Fruit fly (Drosophila melanogaster): Measurements from ENCODE around the gene CG14073.

Gene CG14073

dm6 chr3L:18869035-18869826, 48.8 kb upstream of the CG14073 start, which contains the start of gene Grx1 (continued):
- TF ChIP-seq ato (GFP tag; IDR thresholded peaks at IDR 0.05; ENCODE audit: partially characterized antibody) (no peak), Bdp1 (GFP tag; optimal IDR thresholded peaks at IDR 0.05) (peak; percentile 8), CG9876 (GFP tag; optimal IDR thresholded peaks at IDR 0.05) (no peak), CG1647 (GFP tag; optimal IDR thresholded peaks at IDR 0.05) (peak; percentile 34), BEAF-32 (GFP tag; optimal IDR thresholded peaks at IDR 0.05) (peak; percentile 23), Dip2 (GFP tag; IDR thresholded peaks at IDR 0.05) (no peak), CG14441 (GFP tag; IDR thresholded peaks at IDR 0.05) (peak; percentile 47), HLH4C (GFP tag; IDR thresholded peaks at IDR 0.05; ENCODE audit: partially characterized antibody) (no peak), CG10543 (GFP tag; optimal IDR thresholded peaks at IDR 0.05) (peak; percentile 66), yki (optimal IDR thresholded peaks at IDR 0.05) (no peak), CG11560 (tag; IDR thresholded peaks at IDR 0.05) (no peak), CG18599 (GFP tag; optimal IDR thresholded peaks at IDR 0.05) (peak; percentile 52), tup (GFP tag; optimal IDR thresholded peaks at IDR 0.05) (no peak), CG42726 (GFP tag; IDR thresholded peaks at IDR 0.05; ENCODE audit: partially characterized antibody) (no peak), Dfd (GFP tag; optimal IDR thresholded peaks at IDR 0.05) (no peak), Taf1 (GFP tag; IDR thresholded peaks at IDR 0.05) (peak; percentile 32; the same call in 1 of the 2 replicates), lmd (GFP tag; IDR thresholded peaks at IDR 0.05) (0 out of 2 replicates have a peak, but pooled peaks have one; percentile 22), Trl (optimal IDR thresholded peaks at IDR 0.05) (no peak), Trl (GFP tag; optimal IDR thresholded peaks at IDR 0.05) (peak; percentile 23), CG7745 (tag; optimal IDR thresholded peaks at IDR 0.05) (no peak), CG4360 (GFP tag; IDR thresholded peaks at IDR 0.05) (no peak), CG11093 (GFP tag; IDR thresholded peaks at IDR 0.05) (no peak), CG1602 (GFP tag; optimal IDR thresholded peaks at IDR 0.05) (peak; percentile 47), CG11695 (GFP tag; IDR thresholded peaks at IDR 0.05) (no peak; the same call in 2 of the 3 replicates), CG12659 (GFP tag; optimal IDR thresholded peaks at IDR 0.05) (peak; percentile 73), oc (tag; optimal IDR thresholded peaks at IDR 0.05) (peak; percentile 0), CG18011 (GFP tag; optimal IDR thresholded peaks at IDR 0.05) (peak; percentile 39), NC2β (GFP tag; optimal IDR thresholded peaks at IDR 0.05) (peak; percentile 53), GATAe (GFP tag; conservative IDR thresholded peaks at IDR 0.05) (peak; percentile 81), maf-S (GFP tag; optimal IDR thresholded peaks at IDR 0.05) (peak; percentile 31), br (optimal IDR thresholded peaks at IDR 0.05) (no peak), otp (GFP tag; IDR thresholded peaks at IDR 0.05) (no peak), z (GFP tag; IDR thresholded peaks at IDR 0.05) (no peak), CG6683 (GFP tag; optimal IDR thresholded peaks at IDR 0.05) (no peak), H2.0 (GFP tag; IDR thresholded peaks at IDR 0.05) (0 out of 2 replicates have a peak, but pooled peaks have one; percentile 20), Adf1 (GFP tag; IDR thresholded peaks at IDR 0.05) (no peak; the same call in 1 of the 2 replicates), dati (GFP tag; IDR thresholded peaks at IDR 0.05) (no peak), CG3726 (GFP tag; IDR thresholded peaks at IDR 0.05) (no peak), CG15514 (GFP tag; optimal IDR thresholded peaks at IDR 0.05) (peak; percentile 46), CG32532 (GFP tag; IDR thresholded peaks at IDR 0.05) (peak; percentile 45; the same call in 1 of the 2 replicates), Sox100B (GFP tag; optimal IDR thresholded peaks at IDR 0.05) (peak; percentile 52), CG8290 (GFP tag; optimal IDR thresholded peaks at IDR 0.05) (peak; percentile 50), CG8290 (tag; optimal IDR thresholded peaks at IDR 0.05) (peak in 1 of 2 experiments; percentile 35), Dll (GFP tag; IDR thresholded peaks at IDR 0.05; ENCODE audit: partially characterized antibody) (no peak), HHEX (GFP tag; optimal IDR thresholded peaks at IDR 0.05) (peak; percentile 36), CG2116 (GFP tag; optimal IDR thresholded peaks at IDR 0.05) (peak; percentile 66), Mad (GFP tag; optimal IDR thresholded peaks at IDR 0.05) (peak; percentile 42), kah (GFP tag; optimal IDR thresholded peaks at IDR 0.05) (peak; percentile 5), Poxn (GFP tag; IDR thresholded peaks at IDR 0.05) (no peak), dmrt11E (tag; optimal IDR thresholded peaks at IDR 0.05) (peak; percentile 53)

All from whole organism, embryonic.